Worm (Caenorhabditis elegans): ENCODE results near the gene C53D6.10.

- TF ChIP-seq B0310.2 (tag; optimal IDR thresholded peaks at IDR 0.05) (no peak), hmbx-1 (tag; optimal IDR thresholded peaks at IDR 0.05) (no peak), aly-1 (tag; optimal IDR thresholded peaks at IDR 0.05) (no peak), ama-1 (optimal IDR thresholded peaks at IDR 0.05) (no peak), ets-7 (tag; optimal IDR thresholded peaks at IDR 0.05) (no peak), flt-1 (GFP tag; IDR thresholded peaks at IDR 0.05) (no peak)
These were observed 9.0 kb upstream of the C53D6.10 start, which contains the start of gene Y73F4A.2 for ce11 chrIV:9043224-9043623.
